Worm (Caenorhabditis elegans) whole organism, L1 larva: ENCODE results near the gene srt-50.

Experiments
- blmp-1 ChIP-seq: fragments of 150-350 bp; optimal IDR thresholded peaks from 2 replicates; lab custom pipeline; 2014; ENCODE audit warnings: missing biosample characterization, missing genetic modification characterization
- ceh-63 ChIP-seq: fragments of 200-800 bp; sonication (Bioruptor generic); optimal IDR thresholded peaks from 2 replicates; lab custom pipeline; 2018; ENCODE audit warnings: mild to moderate bottlenecking, missing genetic modification characterization, missing compliant biosample characterization
- elt-3 ChIP-seq, 6 experiments: fragments of 150-350 bp in 1 of 6; sonication (generic microtip); optimal IDR thresholded peaks; 2 replicates each; lab custom pipeline; 2017 to 2018; ENCODE audit warnings: missing biosample characterization in 6 of 6, missing genetic modification characterization in 6 of 6, inconsistent platforms in 1 of 6
- lin-15B ChIP-seq: fragments of 150-350 bp; sonication (generic microtip); optimal IDR thresholded peaks from 3 replicates; lab custom pipeline; 2014; ENCODE audit warnings: missing biosample characterization, missing genetic modification characterization
- nhr-12 ChIP-seq: sonication (generic microtip); optimal IDR thresholded peaks from 2 replicates; lab custom pipeline; 2017; ENCODE audit warnings: missing biosample characterization, missing genetic modification characterization
- nhr-237 ChIP-seq: fragments of 150-350 bp; optimal IDR thresholded peaks from 2 replicates; lab custom pipeline; 2014; ENCODE audit warnings: missing biosample characterization, missing genetic modification characterization
- nhr-90 ChIP-seq: sonication (generic microtip); optimal IDR thresholded peaks from 2 replicates; lab custom pipeline; 2016; ENCODE audit warnings: mild to moderate bottlenecking, missing genetic modification characterization, missing compliant biosample characterization; ENCODE audit not compliant: poor library complexity
- sox-4 ChIP-seq: sonication (generic microtip); optimal IDR thresholded peaks from 2 replicates; lab custom pipeline; 2016; ENCODE audit warnings: missing genetic modification characterization, missing compliant biosample characterization

DNA sequence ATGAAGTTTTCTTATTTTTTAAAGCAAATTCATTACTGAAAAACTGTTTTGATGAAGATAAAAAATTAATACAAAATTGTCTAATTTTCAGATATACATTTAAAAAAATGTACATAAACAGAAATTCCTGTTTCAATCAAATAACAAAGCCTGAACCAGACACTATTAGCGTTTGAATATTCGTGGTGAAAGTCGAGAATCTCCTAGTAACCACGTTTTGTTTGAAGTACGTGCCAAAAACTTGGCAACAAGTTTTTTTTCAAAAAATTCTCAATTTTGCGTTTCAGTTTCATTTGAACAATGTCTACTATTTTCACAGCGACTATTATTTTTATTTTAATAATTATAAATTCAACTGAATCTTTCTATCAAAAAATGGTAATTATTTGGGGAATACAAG is 48.4 kb downstream of the srt-50 start, which contains the start of gene M199.7:
- no peak for TF ChIP-seq blmp-1 (tag; lab: Kevin White, UChicago)
- no peak for TF ChIP-seq elt-3 (tag; optimal IDR thresholded peaks at IDR 0.05; lab: Kevin White, UChicago)
- TF ChIP-seq nhr-90 (tag; lab: Kevin White, UChicago), result no peak
- no peak for TF ChIP-seq ceh-63
- no peak for TF ChIP-seq lin-15B (tag; lab: Kevin White, UChicago)
- no peak for TF ChIP-seq nhr-237 (tag; lab: Kevin White, UChicago)
- TF ChIP-seq sox-4, result no peak
- TF ChIP-seq nhr-12, result no peak
